Fruit fly (Drosophila melanogaster) whole organism, wandering third instar larva: ENCODE data around the gene SppL.

Experiments used
- CG32264 ChIP-seq: fragments of 200-800 bp; sonication (Bioruptor generic); optimal IDR thresholded peaks from 2 replicates; lab custom pipeline; 2016; ENCODE audit warnings: missing biosample characterization, missing genetic modification characterization
- CG9705 ChIP-seq: fragments of 200-800 bp; sonication (Bioruptor generic); optimal IDR thresholded peaks from 2 replicates; lab custom pipeline; 2018; ENCODE audit warnings: missing biosample characterization, mild to moderate bottlenecking, missing genetic modification characterization
- GATAd ChIP-seq: sonication (Bioruptor generic); optimal IDR thresholded peaks from 2 replicates; lab custom pipeline; 2016; ENCODE audit warnings: missing biosample characterization, missing genetic modification characterization
- HLH106 ChIP-seq: fragments of 200-800 bp; optimal IDR thresholded peaks from 3 replicates; lab custom pipeline; 2019; ENCODE audit warnings: missing biosample characterization, mild to moderate bottlenecking, missing genetic modification characterization, moderate library complexity
- Hnf4 ChIP-seq: fragments of 200-800 bp; sonication (Bioruptor generic); optimal IDR thresholded peaks from 2 replicates; lab custom pipeline; 2016; ENCODE audit warnings: missing biosample characterization, mild to moderate bottlenecking, missing genetic modification characterization
- Hr78 ChIP-seq: fragments of >200 bp; optimal IDR thresholded peaks from 2 replicates; lab custom pipeline; 2017; ENCODE audit warnings: missing biosample characterization, missing genetic modification characterization
- Hr83 ChIP-seq: fragments of 200-300 bp; sonication (Bioruptor generic); optimal IDR thresholded peaks from 2 replicates; lab custom pipeline; 2016; ENCODE audit warnings: missing biosample characterization, mild to moderate bottlenecking, missing genetic modification characterization, moderate library complexity; ENCODE audit not compliant: poor library complexity, severe bottlenecking
- Jra ChIP-seq: sonication (Bioruptor generic); optimal IDR thresholded peaks from 2 replicates; lab custom pipeline; 2016; ENCODE audit warnings: missing biosample characterization, missing genetic modification characterization
- Mio ChIP-seq: sonication (Bioruptor generic); optimal IDR thresholded peaks from 2 replicates; lab custom pipeline; 2016; ENCODE audit warnings: missing biosample characterization, missing genetic modification characterization
- Myc ChIP-seq: fragments of >200 bp; optimal IDR thresholded peaks from 2 replicates; lab custom pipeline; 2017
- N ChIP-seq: fragments of >200 bp; optimal IDR thresholded peaks from 2 replicates; lab custom pipeline; 2018; ENCODE audit warnings: missing biosample characterization, missing external identifiers, missing genetic modification characterization
- OdsH ChIP-seq: fragments of 200-800 bp; sonication (Bioruptor generic); optimal IDR thresholded peaks from 2 replicates; lab custom pipeline; 2016; ENCODE audit warnings: missing biosample characterization, mild to moderate bottlenecking, missing genetic modification characterization
- Rel ChIP-seq, 2 experiments: fragments of 200-800 bp; sonication (Bioruptor generic) in 1 of 2; optimal IDR thresholded peaks; 2 replicates in 1 of 2; 3 replicates in 1 of 2; lab custom pipeline; 2016 to 2019; ENCODE audit warnings: mild to moderate bottlenecking in 2 of 2, missing biosample characterization in 2 of 2, missing genetic modification characterization in 2 of 2, moderate library complexity in 1 of 2
- Vsx2 ChIP-seq: fragments of 200-300, 225-300 bp; sonication (Bioruptor generic); optimal IDR thresholded peaks from 2 replicates; lab custom pipeline; 2018; ENCODE audit warnings: missing biosample characterization, missing genetic modification characterization; ENCODE audit not compliant: partially characterized antibody
- brk ChIP-seq: fragments of 200-800 bp; sonication (Bioruptor generic); optimal IDR thresholded peaks from 2 replicates; lab custom pipeline; 2016; ENCODE audit warnings: missing biosample characterization, mild to moderate bottlenecking, missing genetic modification characterization
- dl ChIP-seq, 2 experiments: fragments of 175-275, 200-275 bp in 1 of 2; fragments of 200-275 bp in 1 of 2; sonication (Bioruptor generic); optimal IDR thresholded peaks; lab custom pipeline; 2018; ENCODE audit warnings: mild to moderate bottlenecking in 2 of 2, missing biosample characterization in 2 of 2, missing genetic modification characterization in 2 of 2, moderate library complexity in 2 of 2; ENCODE audit not compliant: partially characterized antibody in 2 of 2, insufficient read depth in 1 of 2
- dmrt93B ChIP-seq: fragments of 200-800 bp; sonication (Bioruptor generic); optimal IDR thresholded peaks from 2 replicates; lab custom pipeline; 2018; ENCODE audit warnings: missing biosample characterization, mild to moderate bottlenecking, missing genetic modification characterization
- dsf ChIP-seq: sonication (Bioruptor generic); optimal IDR thresholded peaks from 2 replicates; lab custom pipeline; 2016; ENCODE audit warnings: missing biosample characterization, missing genetic modification characterization, borderline replicate concordance
- ey ChIP-seq: fragments of 200-800 bp; sonication (Bioruptor generic); optimal IDR thresholded peaks from 2 replicates; lab custom pipeline; 2016; ENCODE audit warnings: missing biosample characterization, missing genetic modification characterization
- foxo ChIP-seq, 2 experiments: fragments of 200-800 bp; sonication (Bioruptor generic); optimal IDR thresholded peaks; 2 replicates in 1 of 2; 3 replicates in 1 of 2; lab custom pipeline; 2016 to 2017; ENCODE audit warnings: missing biosample characterization in 2 of 2, missing genetic modification characterization in 2 of 2
- fru ChIP-seq: fragments of 200-800 bp; sonication (Bioruptor generic); optimal IDR thresholded peaks from 3 replicates; lab custom pipeline; 2016; ENCODE audit warnings: missing biosample characterization, mild to moderate bottlenecking, missing genetic modification characterization
- jim ChIP-seq: fragments of 175-275, 200-325 bp; sonication (Bioruptor generic); optimal IDR thresholded peaks from 2 replicates; lab custom pipeline; 2016; ENCODE audit warnings: missing biosample characterization, mild to moderate bottlenecking, missing genetic modification characterization
- lola ChIP-seq: fragments of >200 bp; optimal IDR thresholded peaks from 2 replicates; lab custom pipeline; 2017; ENCODE audit warnings: missing biosample characterization, missing genetic modification characterization
- psq ChIP-seq: fragments of 200-800 bp; sonication (Bioruptor generic); optimal IDR thresholded peaks from 3 replicates; lab custom pipeline; 2017; ENCODE audit warnings: missing biosample characterization, mild to moderate bottlenecking, missing genetic modification characterization, moderate library complexity
- rgr ChIP-seq: fragments of 200-800 bp; sonication (Bioruptor generic); optimal IDR thresholded peaks from 3 replicates; lab custom pipeline; 2016; ENCODE audit warnings: missing biosample characterization, mild to moderate bottlenecking, missing genetic modification characterization
- sage ChIP-seq: fragments of 200-800 bp; sonication (Bioruptor generic); optimal IDR thresholded peaks from 2 replicates; lab custom pipeline; 2016; ENCODE audit warnings: missing biosample characterization, mild to moderate bottlenecking, missing genetic modification characterization
- sv ChIP-seq: fragments of 200-800 bp; sonication (Bioruptor generic); optimal IDR thresholded peaks from 3 replicates; lab custom pipeline; 2016; ENCODE audit warnings: missing biosample characterization, missing genetic modification characterization
- tai ChIP-seq: sonication (Bioruptor generic); optimal IDR thresholded peaks from 2 replicates; lab custom pipeline; 2016; ENCODE audit warnings: missing biosample characterization, missing genetic modification characterization
- woc ChIP-seq: sonication (Bioruptor generic); optimal IDR thresholded peaks from 2 replicates; lab custom pipeline; 2016; ENCODE audit warnings: missing biosample characterization, mild to moderate bottlenecking, missing genetic modification characterization

Gene SppL

dm6 chr3R:25881915-25882314 is at the start of gene SppL:
SppL (plus strand) TSS chr3R:25881984.
- no peak for TF ChIP-seq rgr (GFP tag; lab: Kevin White, UChicago)
- TF ChIP-seq Rel (GFP tag; optimal IDR thresholded peaks at IDR 0.05; lab: Kevin White, UChicago): no peak
- TF ChIP-seq Rel (tag; optimal IDR thresholded peaks at IDR 0.05; lab: Kevin White, UChicago): peak; percentile 99
- no peak for TF ChIP-seq CG9705 (GFP tag; lab: Kevin White, UChicago)
- TF ChIP-seq HLH106 (tag; lab: Kevin White, UChicago): no peak
- no peak for TF ChIP-seq Jra (GFP tag; lab: Kevin White, UChicago)
- TF ChIP-seq woc (GFP tag; lab: Kevin White, UChicago): no peak
- no peak for TF ChIP-seq Hnf4 (GFP tag; lab: Kevin White, UChicago)
- no peak for TF ChIP-seq dl (GFP tag; optimal IDR thresholded peaks at IDR 0.05; lab: Kevin White, UChicago; ENCODE audit: insufficient read depth in 1 of 2, partially characterized antibody in 2 of 2)
- TF ChIP-seq GATAd (GFP tag; lab: Kevin White, UChicago): no peak
- TF ChIP-seq Mio (GFP tag; lab: Kevin White, UChicago): no peak
- no peak for TF ChIP-seq OdsH (GFP tag; lab: Kevin White, UChicago)
- TF ChIP-seq Vsx2 (GFP tag; lab: Kevin White, UChicago): no peak
- no peak for TF ChIP-seq ey
- TF ChIP-seq psq: peak; percentile 74
- no peak for TF ChIP-seq Hr78 (GFP tag; lab: Kevin White, UChicago)

- no peak for TF ChIP-seq CG32264 (GFP tag; lab: Kevin White, UChicago)
- TF ChIP-seq dsf (GFP tag; lab: Kevin White, UChicago): no peak
- TF ChIP-seq woc (GFP tag; lab: Kevin White, UChicago): no peak
- peak; percentile 4 for TF ChIP-seq Hnf4 (GFP tag; lab: Kevin White, UChicago)
- no peak for TF ChIP-seq dmrt93B (GFP tag; lab: Kevin White, UChicago)
- peak; percentile 91 for TF ChIP-seq fru
- no peak for TF ChIP-seq lola (GFP tag; lab: Kevin White, UChicago)
- peak; percentile 55 for TF ChIP-seq Myc (lab: Kevin White, UChicago)
- no peak for TF ChIP-seq ey
- no peak for TF ChIP-seq sage
- no peak for TF ChIP-seq GATAd (GFP tag; lab: Kevin White, UChicago)
- no peak for TF ChIP-seq dl (GFP tag; optimal IDR thresholded peaks at IDR 0.05; lab: Kevin White, UChicago; ENCODE audit: insufficient read depth in 1 of 2, partially characterized antibody in 2 of 2)
- no peak for TF ChIP-seq brk
- TF ChIP-seq Jra (GFP tag; lab: Kevin White, UChicago): no peak
- peak in 1 of 2 experiments; percentile 22 for TF ChIP-seq foxo (GFP tag; optimal IDR thresholded peaks at IDR 0.05; lab: Kevin White, UChicago)
- peak; percentile 20 for TF ChIP-seq tai
These were observed 30.5 kb upstream of the SppL start, which contains the start of the genes CG14545 and CG5886 for dm6 chr3R:25851224-25851682. CG14545 (minus strand) TSS chr3R:25851291. CG5886 (plus strand) TSS chr3R:25851632.

- TF ChIP-seq HLH106 (tag; lab: Kevin White, UChicago): peak; percentile 13
- TF ChIP-seq dsf (GFP tag; lab: Kevin White, UChicago): no peak
These were observed 27.0 kb upstream of the SppL start for dm6 chr3R:25854825-25855224.

dm6 chr3R:25855594-25856305 is 26.0 kb upstream of the SppL start, which contains the start of gene CG5890:
CG5890 (plus strand) TSS chr3R:25856154.
- TF ChIP-seq Jra (GFP tag; lab: Kevin White, UChicago) (no peak), Mio (GFP tag; lab: Kevin White, UChicago) (no peak), sv (no peak), jim (no peak), dsf (GFP tag; lab: Kevin White, UChicago) (no peak), N (GFP tag; lab: Kevin White, UChicago) (no peak), sage (no peak)

- TF ChIP-seq HLH106 (tag; lab: Kevin White, UChicago) (no peak), Hr83 (GFP tag; lab: Kevin White, UChicago) (peak; percentile 15)
These were observed 11.4 kb upstream of the SppL start for dm6 chr3R:25870389-25870788.
